Fruit fly (Drosophila melanogaster) whole organism, embryonic: Measurements from ENCODE around the gene UbcE2H.

Experiments used
- CG10654 ChIP-seq: fragments of 200-800 bp; sonication (Bioruptor generic); optimal IDR thresholded peaks from 2 replicates; lab custom pipeline; 2016; ENCODE audit warnings: missing biosample characterization, missing genetic modification characterization
- CG34224 ChIP-seq: fragments of 200-800 bp; sonication (Bioruptor generic); IDR thresholded peaks from 3 replicates; pipeline ENCODE4 v1.3.6; 2022; ENCODE audit warnings: missing biosample characterization, missing genetic modification characterization; ENCODE audit not compliant: partially characterized antibody
- Chrac-16 ChIP-seq: fragments of 200-800 bp; sonication (Bioruptor generic); optimal IDR thresholded peaks from 3 replicates; lab custom pipeline; 2016; ENCODE audit warnings: missing biosample characterization, missing genetic modification characterization
- Mes4 ChIP-seq: fragments of 200-800 bp; sonication (Bioruptor generic); optimal IDR thresholded peaks from 2 replicates; lab custom pipeline; 2016; ENCODE audit warnings: missing biosample characterization, missing genetic modification characterization
- ap ChIP-seq: fragments of 200-800 bp; sonication (Bioruptor generic); IDR thresholded peaks from 2 replicates; pipeline ENCODE4 v1.3.6; 2022; ENCODE audit warnings: missing biosample characterization, missing genetic modification characterization
- psq ChIP-seq: fragments of 200-800 bp; sonication (Bioruptor generic); optimal IDR thresholded peaks from 2 replicates; lab custom pipeline; 2017; ENCODE audit warnings: missing biosample characterization, missing genetic modification characterization
- pum ChIP-seq: fragments of 200-800 bp; sonication (Bioruptor generic); optimal IDR thresholded peaks from 2 replicates; lab custom pipeline; 2016; ENCODE audit warnings: missing biosample characterization, missing genetic modification characterization
- sens ChIP-seq: fragments of 200-800 bp; sonication (Bioruptor generic); peaks from one replicate; lab custom pipeline; 2016; ENCODE audit warnings: missing biosample characterization, missing genetic modification characterization
- tap ChIP-seq: fragments of 200-800 bp; optimal IDR thresholded peaks from 3 replicates; lab custom pipeline; 2019; ENCODE audit warnings: missing biosample characterization, mild to moderate bottlenecking, missing genetic modification characterization, moderate library complexity
- tin ChIP-seq: fragments of 200-800 bp; sonication (Bioruptor generic); optimal IDR thresholded peaks from 3 replicates; lab custom pipeline; 2016; ENCODE audit warnings: missing biosample characterization, missing genetic modification characterization

dm6 chrX:8140707-8141106 is 46.8 kb upstream of the UbcE2H start:
- TF ChIP-seq Mes4 (GFP tag; lab: Kevin White, UChicago) (no peak), ap (GFP tag; lab: Robert Waterston, UW) (no peak), CG10654 (GFP tag; lab: Kevin White, UChicago) (no peak), CG34224 (GFP tag; lab: Robert Waterston, UW) (no peak), sens (GFP tag; lab: Kevin White, UChicago) (no peak), tap (no peak), Chrac-16 (GFP tag; lab: Kevin White, UChicago) (no peak), pum (GFP tag; lab: Kevin White, UChicago) (no peak), tin (GFP tag; lab: Kevin White, UChicago) (no peak), psq (GFP tag; lab: Kevin White, UChicago) (no peak)
